Worm (Caenorhabditis elegans) whole organism, L3 larva: ENCODE data around the gene spe-49.
A peak's percentile ranks its signal among the peaks of the same experiment; 100 is the strongest.

Experiments
- aly-2 ChIP-seq: fragments of 150-350 bp; optimal IDR thresholded peaks from 2 replicates; lab custom pipeline; 2014; ENCODE audit warnings: missing biosample characterization, missing genetic modification characterization
- ama-1 ChIP-seq: fragments of 150-350 bp; optimal IDR thresholded peaks from 2 replicates; lab custom pipeline; 2018
- ceh-28 ChIP-seq: fragments of 150-350 bp; optimal IDR thresholded peaks from 2 replicates; lab custom pipeline; 2014; ENCODE audit warnings: missing biosample characterization, missing genetic modification reagents, missing genetic modification characterization
- egl-27 ChIP-seq: sonication (generic microtip); optimal IDR thresholded peaks from 4 replicates; lab custom pipeline; 2017; ENCODE audit warnings: missing biosample characterization, missing genetic modification reagents, missing genetic modification characterization
- egl-5 ChIP-seq: fragments of 150-350 bp; optimal IDR thresholded peaks from 2 replicates; lab custom pipeline; 2017; ENCODE audit warnings: missing biosample characterization, missing genetic modification reagents, missing genetic modification characterization, inconsistent platforms
- elt-1 ChIP-seq: fragments of 150-350 bp; optimal IDR thresholded peaks from 2 replicates; lab custom pipeline; 2014; ENCODE audit warnings: missing biosample characterization, missing genetic modification characterization
- elt-2 ChIP-seq: sonication (generic microtip); optimal IDR thresholded peaks from 2 replicates; lab custom pipeline; 2016; ENCODE audit warnings: missing genetic modification reagents, mild to moderate bottlenecking, missing genetic modification characterization, missing compliant biosample characterization
- elt-3 ChIP-seq, 3 experiments: fragments of 150-350 bp in 1 of 3; sonication (generic microtip) in 2 of 3; optimal IDR thresholded peaks; 2 replicates in 2 of 3; 4 replicates in 1 of 3; lab custom pipeline; 2014 to 2017; ENCODE audit warnings: missing biosample characterization in 3 of 3, missing genetic modification characterization in 3 of 3
- eor-1 ChIP-seq, 2 experiments: fragments of 150-350 bp; optimal IDR thresholded peaks; 2 replicates each; lab custom pipeline; 2014 to 2018; ENCODE audit warnings: missing biosample characterization in 2 of 2, missing genetic modification characterization in 2 of 2
- fkh-10 ChIP-seq: sonication (generic microtip); optimal IDR thresholded peaks from 2 replicates; lab custom pipeline; 2017; ENCODE audit warnings: missing biosample characterization, missing genetic modification reagents, missing genetic modification characterization
- fkh-2 ChIP-seq: fragments of 150-350 bp; optimal IDR thresholded peaks from 2 replicates; lab custom pipeline; 2014; ENCODE audit warnings: missing biosample characterization, missing genetic modification reagents, missing genetic modification characterization
- fos-1 ChIP-seq: fragments of 150-350 bp; optimal IDR thresholded peaks from 2 replicates; lab custom pipeline; 2014; ENCODE audit warnings: missing biosample characterization, missing genetic modification characterization
- jun-1 ChIP-seq: fragments of 150-350 bp; optimal IDR thresholded peaks from 2 replicates; lab custom pipeline; 2014; ENCODE audit warnings: missing biosample characterization, missing genetic modification reagents, missing genetic modification characterization
- lin-15B ChIP-seq: fragments of 150-350 bp; optimal IDR thresholded peaks from 2 replicates; lab custom pipeline; 2014; ENCODE audit warnings: missing biosample characterization, missing genetic modification characterization
- lin-39 ChIP-seq: fragments of 150-350 bp; optimal IDR thresholded peaks from 2 replicates; lab custom pipeline; 2018; ENCODE audit warnings: missing biosample characterization, missing genetic modification reagents, missing genetic modification characterization
- mml-1 ChIP-seq: fragments of 150-350 bp; sonication (generic microtip); optimal IDR thresholded peaks from 3 replicates; lab custom pipeline; 2014; ENCODE audit warnings: missing biosample characterization, missing genetic modification characterization
- nfya-1 ChIP-seq: sonication (generic microtip); optimal IDR thresholded peaks from 2 replicates; lab custom pipeline; 2017; ENCODE audit warnings: missing genetic modification characterization, mild to moderate bottlenecking, missing compliant biosample characterization, antibody characterized with exemption, moderate library complexity; ENCODE audit not compliant: insufficient read depth
- nhr-11 ChIP-seq: fragments of 150-350 bp; optimal IDR thresholded peaks from 2 replicates; lab custom pipeline; 2014; ENCODE audit warnings: missing biosample characterization, missing genetic modification characterization
- nhr-12 ChIP-seq: fragments of 150-350 bp; optimal IDR thresholded peaks from 2 replicates; lab custom pipeline; 2014; ENCODE audit warnings: missing biosample characterization, missing genetic modification characterization
- nhr-23 ChIP-seq: fragments of 150-350 bp; optimal IDR thresholded peaks from 2 replicates; lab custom pipeline; 2014; ENCODE audit warnings: missing biosample characterization, missing genetic modification reagents, missing genetic modification characterization
- nhr-237 ChIP-seq: fragments of 150-350 bp; optimal IDR thresholded peaks from 2 replicates; lab custom pipeline; 2014; ENCODE audit warnings: missing biosample characterization, missing genetic modification characterization
- nhr-25 ChIP-seq: sonication (generic microtip); optimal IDR thresholded peaks from 2 replicates; lab custom pipeline; 2017; ENCODE audit warnings: missing biosample characterization, missing genetic modification characterization
- nhr-28 ChIP-seq: fragments of 150-350 bp; optimal IDR thresholded peaks from 2 replicates; lab custom pipeline; 2014; ENCODE audit warnings: missing biosample characterization, missing genetic modification characterization
- nhr-67 ChIP-seq: fragments of 150-350 bp; optimal IDR thresholded peaks from 2 replicates; lab custom pipeline; 2014; ENCODE audit warnings: missing biosample characterization, missing genetic modification characterization
- nhr-76 ChIP-seq: fragments of 150-350 bp; sonication (generic microtip); optimal IDR thresholded peaks from 5 replicates; lab custom pipeline; 2014; ENCODE audit warnings: missing biosample characterization, missing genetic modification characterization
- pha-4 ChIP-seq: fragments of 150-350 bp; optimal IDR thresholded peaks from 2 replicates; lab custom pipeline; 2014; ENCODE audit warnings: missing biosample characterization, missing genetic modification reagents, missing genetic modification characterization
- pqm-1 ChIP-seq: fragments of 150-350 bp; optimal IDR thresholded peaks from 2 replicates; lab custom pipeline; 2017; ENCODE audit warnings: missing biosample characterization, missing genetic modification characterization, inconsistent platforms
- sea-2 ChIP-seq: fragments of 150-350 bp; sonication (generic microtip); optimal IDR thresholded peaks from 4 replicates; lab custom pipeline; 2014; ENCODE audit warnings: missing biosample characterization, missing genetic modification reagents, missing genetic modification characterization
- skn-1 ChIP-seq: fragments of 150-350 bp; optimal IDR thresholded peaks from 2 replicates; lab custom pipeline; 2014; ENCODE audit warnings: missing biosample characterization, missing genetic modification characterization
- unc-39 ChIP-seq: sonication (generic microtip); optimal IDR thresholded peaks from 4 replicates; lab custom pipeline; 2017; ENCODE audit warnings: missing biosample characterization, missing genetic modification characterization
- ztf-11 ChIP-seq: fragments of 150-350 bp; optimal IDR thresholded peaks from 2 replicates; lab custom pipeline; 2014; ENCODE audit warnings: missing biosample characterization, missing genetic modification characterization
- ztf-4 ChIP-seq: fragments of 150-350 bp; optimal IDR thresholded peaks from 2 replicates; lab custom pipeline; 2014; ENCODE audit warnings: missing biosample characterization, missing genetic modification characterization

Gene spe-49

ce11 chrV:6281175-6281574 lies at the start of gene spe-49, which contains the start of gene K12B6.4:
TSS of gene spe-49 (plus strand) at chrV:6281359.
TSS of gene K12B6.4 (minus strand) at chrV:6281275.
- no peak for TF ChIP-seq fkh-2 (tag; lab: Kevin White, UChicago)
- no peak for TF ChIP-seq lin-15B (tag; lab: Kevin White, UChicago)
- TF ChIP-seq jun-1: no peak
- TF ChIP-seq nhr-23 (tag; lab: Kevin White, UChicago): no peak
- TF ChIP-seq eor-1 (tag; optimal IDR thresholded peaks at IDR 0.05; lab: Kevin White, UChicago): no peak
- TF ChIP-seq elt-1 (tag; lab: Kevin White, UChicago): no peak
- TF ChIP-seq sea-2 (GFP tag; lab: Kevin White, UChicago): no peak
- no peak for TF ChIP-seq mml-1 (tag; lab: Kevin White, UChicago)
- no peak for TF ChIP-seq unc-39 (tag; lab: Kevin White, UChicago)
- TF ChIP-seq ama-1 (lab: Kevin White, UChicago): no peak
- TF ChIP-seq egl-27 (tag; lab: Kevin White, UChicago): no peak
- no peak for TF ChIP-seq nhr-67 (tag; lab: Kevin White, UChicago)
- TF ChIP-seq lin-39 (tag; lab: Kevin White, UChicago): no peak
- no peak for TF ChIP-seq pqm-1
- no peak for TF ChIP-seq elt-2 (tag; lab: Kevin White, UChicago)
- TF ChIP-seq elt-3 (tag; optimal IDR thresholded peaks at IDR 0.05; lab: Kevin White, UChicago): no peak
- no peak for TF ChIP-seq ztf-11
- TF ChIP-seq egl-5: no peak

ce11 chrV:6231902-6232340 lies 49.2 kb upstream of the spe-49 start:
- TF ChIP-seq nhr-11 (no peak), pha-4 (tag; lab: Kevin White, UChicago) (peak; percentile 97)

- TF ChIP-seq nhr-23 (tag; lab: Kevin White, UChicago): peak; percentile 70
- TF ChIP-seq nhr-11: no peak
- no peak for TF ChIP-seq nhr-237 (tag; lab: Kevin White, UChicago)
- TF ChIP-seq ceh-28: peak; percentile 26
- TF ChIP-seq skn-1 (tag; lab: Kevin White, UChicago): no peak
- peak; percentile 19 for TF ChIP-seq nfya-1 (tag; lab: Kevin White, UChicago)
- TF ChIP-seq egl-5: peak; percentile 53
- TF ChIP-seq nhr-12 (tag; lab: Kevin White, UChicago): no peak
- TF ChIP-seq nhr-25 (tag; lab: Kevin White, UChicago): peak; percentile 38
- peak; percentile 78 for TF ChIP-seq elt-1 (tag; lab: Kevin White, UChicago)
These were observed 48.3 kb upstream of the spe-49 start for ce11 chrV:6232886-6233285.

ce11 chrV:6233952-6234351 lies 47.2 kb upstream of the spe-49 start:
- no peak for TF ChIP-seq ztf-4 (tag; lab: Kevin White, UChicago)
- no peak for TF ChIP-seq pqm-1
- TF ChIP-seq eor-1 (tag; optimal IDR thresholded peaks at IDR 0.05; lab: Kevin White, UChicago): no peak
- no peak for TF ChIP-seq nhr-76 (tag; lab: Kevin White, UChicago)
- TF ChIP-seq skn-1 (tag; lab: Kevin White, UChicago): no peak
- no peak for TF ChIP-seq nhr-237 (tag; lab: Kevin White, UChicago)
- no peak for TF ChIP-seq aly-2 (tag; lab: Kevin White, UChicago)
- no peak for TF ChIP-seq elt-3 (tag; optimal IDR thresholded peaks at IDR 0.05; lab: Kevin White, UChicago)
- TF ChIP-seq nhr-23 (tag; lab: Kevin White, UChicago): no peak
- no peak for TF ChIP-seq nhr-11
- TF ChIP-seq fkh-10 (GFP tag; lab: Kevin White, UChicago): no peak
- no peak for TF ChIP-seq elt-1 (tag; lab: Kevin White, UChicago)
- no peak for TF ChIP-seq fos-1 (tag; lab: Kevin White, UChicago)
- TF ChIP-seq egl-27 (tag; lab: Kevin White, UChicago): no peak
- no peak for TF ChIP-seq lin-39 (tag; lab: Kevin White, UChicago)
- TF ChIP-seq, all 47 proteins: peak for 0

ce11 chrV:6234876-6235275 lies 46.3 kb upstream of the spe-49 start, which contains the start of gene K08B12.3:
TSS of gene K08B12.3 (plus strand) at chrV:6235176.
- TF ChIP-seq nfya-1 (tag; lab: Kevin White, UChicago): no peak
- no peak for TF ChIP-seq elt-3 (tag; optimal IDR thresholded peaks at IDR 0.05; lab: Kevin White, UChicago)
- TF ChIP-seq nhr-28 (tag; lab: Kevin White, UChicago): no peak
- no peak for TF ChIP-seq ama-1 (lab: Kevin White, UChicago)
- peak; percentile 44 for TF ChIP-seq pha-4 (tag; lab: Kevin White, UChicago)
